Worm (Caenorhabditis elegans): ENCODE data around the gene clpr-2.

clpr-2 gene

ce11 chrII:1246855-1247259 lies 11.9 kb upstream of the clpr-2 start (continued):
- peak; percentile 43; the same call in 1 of the 2 replicates for TF ChIP-seq nfyb-1 (GFP tag; IDR thresholded peaks at IDR 0.05)
- TF ChIP-seq aptf-3 (GFP tag; IDR thresholded peaks at IDR 0.05), result no peak
- TF ChIP-seq ekl-4 (GFP tag; IDR thresholded peaks at IDR 0.05), result peak; percentile 39; the same call in 1 of the 2 replicates
- TF ChIP-seq lir-1 (GFP tag; conservative IDR thresholded peaks at IDR 0.05), result 0 out of 2 replicates have a peak, but pooled peaks have one; percentile 24
- no peak for TF ChIP-seq F37B4.10 (GFP tag; IDR thresholded peaks at IDR 0.05)
- peak; percentile 41 for TF ChIP-seq efl-1 (GFP tag; optimal IDR thresholded peaks at IDR 0.05)
- TF ChIP-seq egl-18 (GFP tag; IDR thresholded peaks at IDR 0.05), result 0 out of 2 replicates have a peak, but pooled peaks have one; percentile 39
- 0 out of 2 replicates have a peak, but pooled peaks have one; percentile 46 for TF ChIP-seq sea-2 (GFP tag; IDR thresholded peaks at IDR 0.05)
- TF ChIP-seq mcd-1 (GFP tag; IDR thresholded peaks at IDR 0.05), result peak; percentile 71
- TF ChIP-seq F52B5.7 (tag; optimal IDR thresholded peaks at IDR 0.05), result peak; percentile 28
- TF ChIP-seq ztf-3 (GFP tag; optimal IDR thresholded peaks at IDR 0.05), result no peak
- TF ChIP-seq ztf-18 (tag; optimal IDR thresholded peaks at IDR 0.05), result peak; percentile 32
- TF ChIP-seq sdz-38 (tag; optimal IDR thresholded peaks at IDR 0.05), result no peak
- TF ChIP-seq ets-4 (GFP tag; optimal IDR thresholded peaks at IDR 0.05), result peak; percentile 8
- no peak for TF ChIP-seq F55B11.4 (tag; optimal IDR thresholded peaks at IDR 0.05; ENCODE audit: borderline replicate concordance, insufficient read depth)
- no peak for TF ChIP-seq rec-8 (tag; optimal IDR thresholded peaks at IDR 0.05)
- no peak for TF ChIP-seq tbx-9 (tag; optimal IDR thresholded peaks at IDR 0.05; ENCODE audit: borderline replicate concordance)
- no peak for TF ChIP-seq snpc-4 (GFP tag; optimal IDR thresholded peaks at IDR 0.05)
- peak in 2 of 4 experiments; percentile 26 to 32 for TF ChIP-seq snpc-4 (tag; optimal IDR thresholded peaks at IDR 0.05)
- peak; percentile 94 for TF ChIP-seq egrh-3 (GFP tag; IDR thresholded peaks at IDR 0.05)
- no peak for TF ChIP-seq snpc-1.1 (tag; optimal IDR thresholded peaks at IDR 0.05; ENCODE audit: insufficient read depth)
- TF ChIP-seq attf-6 (GFP tag; IDR thresholded peaks at IDR 0.05), result no peak
- no peak for TF ChIP-seq nhr-27 (tag; optimal IDR thresholded peaks at IDR 0.05)

DNA sequence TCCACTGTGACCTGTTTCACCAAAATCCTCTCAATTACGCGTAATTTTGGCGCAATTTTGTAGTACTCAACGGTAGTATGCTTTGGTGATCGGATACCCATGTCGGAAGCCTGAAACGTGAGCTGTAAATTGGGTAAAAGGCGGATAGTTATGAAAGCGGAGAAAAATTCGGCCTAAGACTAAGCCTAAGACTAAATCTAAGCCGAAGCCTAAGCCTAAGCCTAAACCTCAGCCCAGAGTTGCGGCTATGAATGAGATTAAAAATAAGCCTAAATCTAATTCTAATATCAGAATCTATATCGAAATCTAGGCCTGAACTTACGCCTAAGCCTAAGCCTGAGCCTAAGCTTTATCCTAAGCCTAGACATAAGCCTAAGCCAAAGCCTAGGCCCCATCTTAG lies 6.5 kb upstream of the clpr-2 start, which contains the start of gene lin-42:
TSS of gene lin-42 (minus strand) at position 101 of the 400 bp plus-strand sequence.
- TF ChIP-seq attf-6 (GFP tag; IDR thresholded peaks at IDR 0.05) (no peak), madf-6 (GFP tag; IDR thresholded peaks at IDR 0.05) (no peak), ceh-40 (GFP tag; IDR thresholded peaks at IDR 0.05) (no peak), ZK185.1 (tag; optimal IDR thresholded peaks at IDR 0.05; ENCODE audit: poor library complexity, severe bottlenecking) (no peak), nhr-80 (tag; optimal IDR thresholded peaks at IDR 0.05) (no peak), lag-1 (GFP tag; IDR thresholded peaks at IDR 0.05) (no peak)

ce11 chrII:1255637-1256036 lies 3.1 kb upstream of the clpr-2 start, which contains the start of gene clec-119:
TSS of gene clec-119 (plus strand) at chrII:1255937.
- TF ChIP-seq efl-1 (GFP tag; optimal IDR thresholded peaks at IDR 0.05), result no peak
- no peak for TF ChIP-seq ZK185.1 (tag; optimal IDR thresholded peaks at IDR 0.05; ENCODE audit: poor library complexity, severe bottlenecking)

DNA sequence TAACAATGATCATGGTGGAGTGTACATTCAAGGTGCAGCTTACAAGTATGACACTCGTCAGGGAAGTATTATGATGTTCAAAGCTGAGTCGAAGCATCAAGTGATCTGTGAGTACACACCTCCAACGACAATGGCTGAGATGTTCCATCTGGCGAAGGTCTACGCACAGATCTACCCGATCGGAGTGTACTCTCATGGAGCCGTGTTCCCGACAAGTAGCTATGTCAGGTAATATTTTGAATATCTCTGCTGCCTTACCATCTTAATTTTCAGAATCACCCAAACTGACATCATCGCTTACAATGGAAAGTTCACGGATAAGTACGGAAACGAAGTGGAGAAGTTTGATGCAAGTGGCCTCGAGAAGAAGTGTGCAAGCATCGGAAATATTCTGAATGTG lies 2.0 kb upstream of the clpr-2 start:
- TF ChIP-seq T26A5.8 (tag; optimal IDR thresholded peaks at IDR 0.05) (no peak), rec-8 (tag; optimal IDR thresholded peaks at IDR 0.05) (no peak), somi-1 (GFP tag; optimal IDR thresholded peaks at IDR 0.05) (no peak)

DNA sequence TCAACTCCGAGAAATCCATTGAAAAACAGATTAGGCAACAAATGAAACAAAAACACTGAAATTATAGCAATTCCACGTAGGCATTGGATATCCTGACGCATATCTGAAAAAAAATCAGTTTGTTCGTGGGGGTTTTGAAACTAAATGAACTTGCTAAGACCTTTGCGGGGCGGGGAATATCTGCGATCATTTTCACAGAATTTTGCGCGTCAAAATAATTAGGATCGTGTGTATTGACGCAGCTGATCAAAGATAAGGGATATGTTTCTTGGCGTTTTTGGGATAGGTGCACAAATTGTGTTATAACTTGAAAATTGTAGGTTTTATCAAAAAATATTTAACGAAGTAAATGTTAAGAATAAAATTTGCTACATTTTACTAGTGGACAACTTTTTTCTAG lies 8.1 kb downstream of the clpr-2 start, which contains the start of gene oac-30:
TSS of gene oac-30 (minus strand) at position 101 of the 400 bp plus-strand sequence.
- TF ChIP-seq F33H1.4 (GFP tag; IDR thresholded peaks at IDR 0.05) (no peak), nfya-2 (GFP tag; IDR thresholded peaks at IDR 0.05) (no peak), snpc-1.3 (tag; optimal IDR thresholded peaks at IDR 0.05; ENCODE audit: insufficient read depth) (no peak), Y79H2A.3 (GFP tag; conservative IDR thresholded peaks at IDR 0.05) (no peak), Y53G8AR.9 (GFP tag; conservative IDR thresholded peaks at IDR 0.05) (no peak), madf-3 (GFP tag; IDR thresholded peaks at IDR 0.05) (no peak), ceh-91 (GFP tag; IDR thresholded peaks at IDR 0.05) (no peak)

Data from whole organism, young adult.